Worm (Caenorhabditis elegans) whole organism, L2 larva: Measurements from ENCODE around the gene F02D10.3.

ENCODE experiments used
- C34F6.9 ChIP-seq: fragments of 150-350 bp; optimal IDR thresholded peaks from 2 replicates; lab custom pipeline; 2014; ENCODE audit warnings: missing biosample characterization, missing genetic modification characterization
- F13H6.1 ChIP-seq: sonication (generic microtip); optimal IDR thresholded peaks from 2 replicates; lab custom pipeline; 2016; ENCODE audit warnings: missing genetic modification characterization, missing compliant biosample characterization
- Y55F3AM.14 ChIP-seq: fragments of 200-800 bp; sonication (Bioruptor generic); optimal IDR thresholded peaks from 2 replicates; lab custom pipeline; 2018; ENCODE audit warnings: mild to moderate bottlenecking, missing genetic modification characterization, missing compliant biosample characterization
- ZK546.5 ChIP-seq: sonication (generic microtip); optimal IDR thresholded peaks from 2 replicates; lab custom pipeline; 2017; ENCODE audit warnings: missing biosample characterization, missing genetic modification characterization
- ama-1 ChIP-seq: fragments of 150-350 bp; optimal IDR thresholded peaks from 2 replicates; lab custom pipeline; 2018; ENCODE audit warnings: inconsistent platforms
- blmp-1 ChIP-seq: sonication (generic microtip); optimal IDR thresholded peaks from 2 replicates; lab custom pipeline; 2017; ENCODE audit warnings: missing genetic modification characterization, mild to moderate bottlenecking, missing compliant biosample characterization, antibody characterized with exemption, moderate library complexity; ENCODE audit not compliant: insufficient read depth
- ceh-16 ChIP-seq: fragments of 150-350 bp; optimal IDR thresholded peaks from 2 replicates; lab custom pipeline; 2014; ENCODE audit warnings: missing biosample characterization, missing genetic modification characterization
- ceh-82 ChIP-seq: fragments of 150-350 bp; optimal IDR thresholded peaks from 2 replicates; lab custom pipeline; 2014; ENCODE audit warnings: missing biosample characterization, missing genetic modification characterization
- crh-2 ChIP-seq: sonication (generic microtip); optimal IDR thresholded peaks from 2 replicates; lab custom pipeline; 2017; ENCODE audit warnings: missing biosample characterization, missing genetic modification characterization
- dmd-4 ChIP-seq: sonication (generic microtip); optimal IDR thresholded peaks from 2 replicates; lab custom pipeline; 2017; ENCODE audit warnings: missing biosample characterization, missing genetic modification characterization
- egl-27 ChIP-seq: sonication (generic microtip); optimal IDR thresholded peaks from 3 replicates; lab custom pipeline; 2017; ENCODE audit warnings: missing biosample characterization, missing genetic modification reagents, missing genetic modification characterization
- elt-1 ChIP-seq: fragments of 150-350 bp; optimal IDR thresholded peaks from 2 replicates; lab custom pipeline; 2014; ENCODE audit warnings: missing biosample characterization, missing genetic modification characterization
- elt-3 ChIP-seq: sonication (generic microtip); optimal IDR thresholded peaks from 2 replicates; lab custom pipeline; 2017; ENCODE audit warnings: missing biosample characterization, missing genetic modification characterization
- fos-1 ChIP-seq: fragments of 150-350 bp; optimal IDR thresholded peaks from 2 replicates; lab custom pipeline; 2014; ENCODE audit warnings: missing biosample characterization, missing genetic modification characterization
- gmeb-1 ChIP-seq: fragments of 150-350 bp; optimal IDR thresholded peaks from 2 replicates; lab custom pipeline; 2014; ENCODE audit warnings: missing biosample characterization, missing genetic modification characterization
- lin-13 ChIP-seq: fragments of 150-350 bp; optimal IDR thresholded peaks from 2 replicates; lab custom pipeline; 2014; ENCODE audit warnings: missing biosample characterization, missing genetic modification reagents, missing genetic modification characterization
- lin-39 ChIP-seq: fragments of 150-350 bp; optimal IDR thresholded peaks from 2 replicates; lab custom pipeline; 2014; ENCODE audit warnings: missing biosample characterization, missing genetic modification reagents, missing genetic modification characterization
- lsy-2 ChIP-seq, 2 experiments: fragments of 150-350 bp in 1 of 2; sonication (generic microtip) in 1 of 2; optimal IDR thresholded peaks; 2 replicates each; lab custom pipeline; 2014 to 2017; ENCODE audit warnings: missing biosample characterization in 2 of 2, missing genetic modification characterization in 2 of 2
- mab-5 ChIP-seq: fragments of 150-350 bp; optimal IDR thresholded peaks from 2 replicates; lab custom pipeline; 2014; ENCODE audit warnings: missing biosample characterization, missing genetic modification characterization
- mbf-1 ChIP-seq: sonication (generic microtip); optimal IDR thresholded peaks from 2 replicates; lab custom pipeline; 2017; ENCODE audit warnings: missing biosample characterization, missing genetic modification characterization
- mdl-1 ChIP-seq, 2 experiments: fragments of 150-350 bp in 1 of 2; sonication (generic microtip) in 1 of 2; optimal IDR thresholded peaks; 2 replicates each; lab custom pipeline; 2017; ENCODE audit warnings: missing biosample characterization in 2 of 2, missing genetic modification characterization in 2 of 2
- nhr-10 ChIP-seq: sonication (generic microtip); optimal IDR thresholded peaks from 2 replicates; lab custom pipeline; 2017; ENCODE audit warnings: missing biosample characterization, missing genetic modification characterization
- nhr-11 ChIP-seq: fragments of 150-350 bp; optimal IDR thresholded peaks from 2 replicates; lab custom pipeline; 2014; ENCODE audit warnings: missing biosample characterization, missing genetic modification characterization
- nhr-12 ChIP-seq: fragments of 150-350 bp; optimal IDR thresholded peaks from 2 replicates; lab custom pipeline; 2014; ENCODE audit warnings: missing biosample characterization, missing genetic modification characterization
- nhr-129 ChIP-seq: fragments of 150-350 bp; optimal IDR thresholded peaks from 2 replicates; lab custom pipeline; 2014; ENCODE audit warnings: missing biosample characterization, missing genetic modification characterization
- nhr-21 ChIP-seq: fragments of 150-350 bp; optimal IDR thresholded peaks from 2 replicates; lab custom pipeline; 2014; ENCODE audit warnings: missing biosample characterization, missing genetic modification characterization
- nhr-23 ChIP-seq: fragments of 150-350 bp; optimal IDR thresholded peaks from 2 replicates; lab custom pipeline; 2014; ENCODE audit warnings: missing biosample characterization, missing genetic modification reagents, missing genetic modification characterization
- nhr-237 ChIP-seq: fragments of 150-350 bp; optimal IDR thresholded peaks from 2 replicates; lab custom pipeline; 2014; ENCODE audit warnings: missing biosample characterization, missing genetic modification characterization
- nhr-6 ChIP-seq: fragments of 150-350 bp; optimal IDR thresholded peaks from 2 replicates; lab custom pipeline; 2014; ENCODE audit warnings: missing biosample characterization, missing genetic modification characterization
- nhr-77 ChIP-seq: fragments of 150-350 bp; optimal IDR thresholded peaks from 2 replicates; lab custom pipeline; 2014; ENCODE audit warnings: missing biosample characterization, missing genetic modification characterization
- peb-1 ChIP-seq: fragments of 150-350 bp; optimal IDR thresholded peaks from 2 replicates; lab custom pipeline; 2014; ENCODE audit warnings: missing biosample characterization, missing genetic modification characterization
- sem-4 ChIP-seq: fragments of 150-350 bp; optimal IDR thresholded peaks from 2 replicates; lab custom pipeline; 2014; ENCODE audit warnings: missing biosample characterization, missing genetic modification reagents, missing genetic modification characterization
- skn-1 ChIP-seq: sonication (generic microtip); optimal IDR thresholded peaks from 2 replicates; lab custom pipeline; 2017; ENCODE audit warnings: missing biosample characterization, missing genetic modification characterization
- sma-3 ChIP-seq: sonication (generic microtip); optimal IDR thresholded peaks from 2 replicates; lab custom pipeline; 2016; ENCODE audit warnings: missing genetic modification reagents, missing genetic modification characterization, missing compliant biosample characterization
- sma-9 ChIP-seq, 2 experiments: fragments of 150-350 bp in 1 of 2; sonication (generic microtip) in 1 of 2; optimal IDR thresholded peaks; 2 replicates each; lab custom pipeline; 2014 to 2016; ENCODE audit warnings: missing genetic modification characterization in 2 of 2, mild to moderate bottlenecking in 1 of 2, missing biosample characterization in 1 of 2, missing compliant biosample characterization in 1 of 2, missing genetic modification reagents in 1 of 2, moderate library complexity in 1 of 2
- snpc-4 ChIP-seq: fragments of 150-350 bp; optimal IDR thresholded peaks from 2 replicates; lab custom pipeline; 2014; ENCODE audit warnings: missing biosample characterization, missing genetic modification characterization
- unc-39 ChIP-seq: fragments of 150-350 bp; optimal IDR thresholded peaks from 2 replicates; lab custom pipeline; 2014; ENCODE audit warnings: missing biosample characterization, missing genetic modification characterization
- unc-55 ChIP-seq: fragments of 150-350 bp; sonication (generic microtip); optimal IDR thresholded peaks from 3 replicates; lab custom pipeline; 2014; ENCODE audit warnings: missing biosample characterization, missing genetic modification reagents, missing genetic modification characterization
- unc-62 ChIP-seq: fragments of 150-350 bp; optimal IDR thresholded peaks from 2 replicates; lab custom pipeline; 2014; ENCODE audit warnings: missing biosample characterization, missing genetic modification reagents, missing genetic modification characterization
- zag-1 ChIP-seq: fragments of 150-350 bp; optimal IDR thresholded peaks from 2 replicates; lab custom pipeline; 2014; ENCODE audit warnings: missing biosample characterization, missing genetic modification characterization
- ztf-1 ChIP-seq: fragments of 200-800 bp; sonication (Bioruptor generic); conservative IDR thresholded peaks from 2 replicates; pipeline ENCODE4 v1.3.6; 2022; ENCODE audit warnings: missing genetic modification characterization, missing compliant biosample characterization
- ztf-11 ChIP-seq: sonication (generic microtip); optimal IDR thresholded peaks from 2 replicates; lab custom pipeline; 2017; ENCODE audit warnings: missing biosample characterization, missing genetic modification characterization

The F02D10.3 gene

DNA sequence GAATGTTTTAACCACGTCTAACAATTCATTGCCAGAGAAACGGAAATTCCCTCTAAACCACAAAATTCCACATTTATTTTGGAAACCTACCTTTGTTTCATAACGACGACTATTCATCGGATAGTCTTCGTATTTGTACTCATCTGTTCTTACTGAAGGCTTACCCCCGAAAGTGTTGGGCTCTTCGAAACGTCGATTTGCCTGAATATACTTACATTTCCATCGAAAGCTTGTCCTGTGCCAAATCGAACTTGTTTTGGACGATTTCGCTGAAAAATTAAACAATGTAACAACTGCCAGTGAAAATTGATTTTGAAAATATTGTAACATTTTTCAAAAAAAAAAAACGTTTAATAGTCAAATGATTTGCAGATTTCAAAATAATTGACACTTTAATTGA, at the start of gene F02D10.3:
TSS of gene F02D10.3 (minus strand) at position 101 of the 400 bp plus-strand sequence.
- TF ChIP-seq lin-39 (tag; lab: Kevin White, UChicago), result no peak
- no peak for TF ChIP-seq ceh-16
- no peak for TF ChIP-seq blmp-1 (tag; lab: Kevin White, UChicago)
- no peak for TF ChIP-seq skn-1 (tag; lab: Kevin White, UChicago)
- no peak for TF ChIP-seq ztf-11 (tag; lab: Kevin White, UChicago)
- no peak for TF ChIP-seq peb-1 (tag; lab: Kevin White, UChicago)
- no peak for TF ChIP-seq snpc-4 (tag; lab: Kevin White, UChicago)
- no peak for TF ChIP-seq nhr-11 (tag; lab: Kevin White, UChicago)
- no peak for TF ChIP-seq fos-1 (tag; lab: Kevin White, UChicago)
- no peak for TF ChIP-seq ceh-82 (tag; lab: Kevin White, UChicago)
- TF ChIP-seq elt-1 (tag; lab: Kevin White, UChicago), result no peak
- no peak for TF ChIP-seq nhr-77 (tag; lab: Kevin White, UChicago)
- TF ChIP-seq F13H6.1 (tag; lab: Kevin White, UChicago), result no peak
- TF ChIP-seq nhr-6 (tag; lab: Kevin White, UChicago), result no peak
- TF ChIP-seq, all 48 proteins: peak for 0

DNA sequence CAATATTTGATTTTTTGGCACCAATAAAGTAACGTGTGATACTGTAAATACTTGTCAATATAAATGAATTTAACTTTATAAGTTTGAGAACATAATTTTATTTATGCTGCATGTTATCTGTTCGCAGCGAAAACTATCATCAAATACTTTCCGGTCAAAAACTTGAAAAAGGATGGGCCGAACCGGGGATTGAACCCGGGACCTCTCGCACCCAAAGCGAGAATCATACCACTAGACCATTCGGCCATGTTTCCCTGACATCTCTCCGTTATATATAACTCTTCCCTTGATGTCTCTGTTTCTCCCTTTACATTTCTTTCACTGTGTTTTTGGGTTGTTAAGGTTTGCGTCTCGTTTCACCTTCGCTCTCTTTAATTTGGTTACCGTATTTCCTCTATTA, 49.4 kb upstream of the F02D10.3 start:
- TF ChIP-seq Y55F3AM.14 (peak; percentile 49), skn-1 (tag; lab: Kevin White, UChicago) (no peak), nhr-21 (peak; percentile 35), ZK546.5 (tag; lab: Kevin White, UChicago) (no peak), sma-3 (GFP tag; lab: Kevin White, UChicago) (peak; percentile 61), C34F6.9 (tag; lab: Kevin White, UChicago) (peak; percentile 31), egl-27 (peak; percentile 6), snpc-4 (tag; lab: Kevin White, UChicago) (no peak), nhr-23 (no peak), lsy-2 (tag; optimal IDR thresholded peaks at IDR 0.05; lab: Kevin White, UChicago) (peak; percentile 16 to 58), mbf-1 (no peak), ceh-82 (tag; lab: Kevin White, UChicago) (no peak), lin-13 (peak; percentile 42), zag-1 (tag; lab: Kevin White, UChicago) (no peak), fos-1 (tag; lab: Kevin White, UChicago) (peak; percentile 57), nhr-6 (tag; lab: Kevin White, UChicago) (no peak), ama-1 (no peak), nhr-12 (tag; lab: Kevin White, UChicago) (no peak), nhr-77 (tag; lab: Kevin White, UChicago) (no peak), mab-5 (no peak), unc-55 (peak; percentile 53), dmd-4 (tag; lab: Kevin White, UChicago) (no peak), mdl-1 (tag; optimal IDR thresholded peaks at IDR 0.05; lab: Kevin White, UChicago) (peak in 1 of 2 experiments; percentile 17), sma-9 (GFP tag; optimal IDR thresholded peaks at IDR 0.05; lab: Kevin White, UChicago) (peak; percentile 45), sma-9 (tag; optimal IDR thresholded peaks at IDR 0.05; lab: Kevin White, UChicago) (no peak), nhr-11 (tag; lab: Kevin White, UChicago) (no peak), unc-39 (no peak), crh-2 (tag; lab: Kevin White, UChicago) (peak; percentile 9), nhr-10 (no peak), elt-3 (tag; lab: Kevin White, UChicago) (no peak), elt-1 (tag; lab: Kevin White, UChicago) (no peak), sem-4 (tag; lab: Kevin White, UChicago) (peak; percentile 24), nhr-129 (peak; percentile 75), F13H6.1 (tag; lab: Kevin White, UChicago) (peak; percentile 27), gmeb-1 (tag; lab: Kevin White, UChicago) (peak; percentile 36), nhr-237 (tag; lab: Kevin White, UChicago) (no peak), ztf-1 (no peak)
- TF ChIP-seq, all 48 proteins: peak for 16

DNA sequence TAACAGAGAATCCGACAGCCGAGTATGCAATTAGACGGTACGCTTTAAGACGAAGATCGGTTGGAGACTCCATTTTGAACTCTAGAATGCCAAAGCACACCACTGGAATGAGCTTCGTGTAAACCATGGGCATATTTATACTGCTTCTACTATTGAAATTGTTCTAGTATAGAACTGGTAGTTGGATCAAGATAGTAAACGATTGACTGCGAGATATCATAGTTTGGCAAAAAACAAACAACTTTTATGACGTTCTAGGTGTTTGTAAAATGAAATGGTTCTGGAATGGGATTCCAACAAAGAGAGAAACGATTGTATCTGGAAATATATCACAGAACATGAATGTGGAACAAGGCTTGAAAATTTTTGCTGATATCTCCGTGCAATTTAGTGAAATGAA, 48.6 kb upstream of the F02D10.3 start, which contains the start of gene col-185:
TSS of gene col-185 (minus strand) at position 101 of the 400 bp plus-strand sequence.
- no peak for TF ChIP-seq gmeb-1 (tag; lab: Kevin White, UChicago)
- TF ChIP-seq nhr-77 (tag; lab: Kevin White, UChicago), result no peak
- no peak for TF ChIP-seq sem-4 (tag; lab: Kevin White, UChicago)
- TF ChIP-seq unc-55, result no peak
- TF ChIP-seq fos-1 (tag; lab: Kevin White, UChicago), result no peak
- no peak for TF ChIP-seq snpc-4 (tag; lab: Kevin White, UChicago)
- no peak for TF ChIP-seq mdl-1 (tag; optimal IDR thresholded peaks at IDR 0.05; lab: Kevin White, UChicago)
- TF ChIP-seq elt-3 (tag; lab: Kevin White, UChicago), result no peak
- no peak for TF ChIP-seq unc-62 (GFP tag; lab: Kevin White, UChicago)
- TF ChIP-seq sma-3 (GFP tag; lab: Kevin White, UChicago), result no peak
- TF ChIP-seq nhr-11 (tag; lab: Kevin White, UChicago), result no peak
- TF ChIP-seq unc-39, result no peak
- no peak for TF ChIP-seq ceh-82 (tag; lab: Kevin White, UChicago)
- TF ChIP-seq peb-1 (tag; lab: Kevin White, UChicago), result no peak
- TF ChIP-seq blmp-1 (tag; lab: Kevin White, UChicago), result no peak
- TF ChIP-seq egl-27, result no peak
